Worm (Caenorhabditis elegans): Measurements from ENCODE around the gene K02A6.3.

K02A6.3 gene

ce11 chrX:8233554-8233953 is 1.8 kb upstream of the K02A6.3 start (continued):
- TF ChIP-seq lin-35 (GFP tag; optimal IDR thresholded peaks at IDR 0.05): peak in 1 of 2 experiments; percentile 18
- TF ChIP-seq nhr-28 (tag; optimal IDR thresholded peaks at IDR 0.05): no peak
- peak; percentile 58 for TF ChIP-seq lin-14 (GFP tag; optimal IDR thresholded peaks at IDR 0.05)
- no peak for TF ChIP-seq F16B12.6 (tag; optimal IDR thresholded peaks at IDR 0.05)
- no peak for TF ChIP-seq snpc-4 (tag; optimal IDR thresholded peaks at IDR 0.05)
- no peak for TF ChIP-seq ztf-11 (tag; optimal IDR thresholded peaks at IDR 0.05)
- TF ChIP-seq zag-1 (tag; optimal IDR thresholded peaks at IDR 0.05): no peak
- TF ChIP-seq vab-15 (tag; optimal IDR thresholded peaks at IDR 0.05): no peak
- TF ChIP-seq nhr-20 (tag; optimal IDR thresholded peaks at IDR 0.05): peak; percentile 39
- no peak for TF ChIP-seq lin-39 (tag; optimal IDR thresholded peaks at IDR 0.05)
- no peak for TF ChIP-seq lsy-2 (tag; optimal IDR thresholded peaks at IDR 0.05)
- no peak for TF ChIP-seq lir-3 (tag; optimal IDR thresholded peaks at IDR 0.05; ENCODE audit: poor library complexity)
- peak; percentile 54 for TF ChIP-seq nhr-71 (tag; optimal IDR thresholded peaks at IDR 0.05)
- peak; percentile 5 for TF ChIP-seq nhr-90 (tag; optimal IDR thresholded peaks at IDR 0.05; ENCODE audit: poor library complexity)
- TF ChIP-seq ceh-90 (tag; optimal IDR thresholded peaks at IDR 0.05): no peak
- TF ChIP-seq skn-1 (tag; optimal IDR thresholded peaks at IDR 0.05): no peak

ce11 chrX:8230579-8230978 is 1.2 kb downstream of the K02A6.3 start:
- no peak for TF ChIP-seq C16A3.4 (tag; optimal IDR thresholded peaks at IDR 0.05)
- no peak for TF ChIP-seq ztf-4 (tag; optimal IDR thresholded peaks at IDR 0.05)
- TF ChIP-seq Y116A8C.19 (tag; optimal IDR thresholded peaks at IDR 0.05; ENCODE audit: borderline replicate concordance): no peak
- no peak for TF ChIP-seq vab-15 (tag; optimal IDR thresholded peaks at IDR 0.05)
- TF ChIP-seq rnt-1 (tag; optimal IDR thresholded peaks at IDR 0.05): no peak
- no peak for TF ChIP-seq sup-37 (GFP tag; optimal IDR thresholded peaks at IDR 0.05)

- TF ChIP-seq ceh-63 (GFP tag; optimal IDR thresholded peaks at IDR 0.05) (no peak), unc-130 (tag; optimal IDR thresholded peaks at IDR 0.05) (no peak), ets-5 (GFP tag; IDR thresholded peaks at IDR 0.05) (no peak), mep-1 (tag; optimal IDR thresholded peaks at IDR 0.05) (no peak), nhr-28 (tag; optimal IDR thresholded peaks at IDR 0.05) (no peak), efl-1 (optimal IDR thresholded peaks at IDR 0.05) (no peak), efl-1 (GFP tag; optimal IDR thresholded peaks at IDR 0.05 in 1 of 2) (no peak), alr-1 (tag; optimal IDR thresholded peaks at IDR 0.05; ENCODE audit: borderline replicate concordance) (no peak), nhr-20 (tag; optimal IDR thresholded peaks at IDR 0.05) (no peak), unc-30 (tag; optimal IDR thresholded peaks at IDR 0.05) (no peak), rnt-1 (tag; optimal IDR thresholded peaks at IDR 0.05) (no peak), ama-1 (optimal IDR thresholded peaks at IDR 0.05) (no peak), dpl-1 (GFP tag; optimal IDR thresholded peaks at IDR 0.05) (no peak), sup-37 (GFP tag; optimal IDR thresholded peaks at IDR 0.05) (no peak), lin-13 (GFP tag; optimal IDR thresholded peaks at IDR 0.05) (no peak), nhr-85 (tag) (no peak), nhr-47 (tag; optimal IDR thresholded peaks at IDR 0.05) (no peak), mab-9 (GFP tag; IDR thresholded peaks at IDR 0.05) (no peak), ztf-11 (tag; optimal IDR thresholded peaks at IDR 0.05) (no peak)
These were observed 2.5 kb downstream of the K02A6.3 start for ce11 chrX:8229221-8229620.

- TF ChIP-seq nhr-28 (tag; optimal IDR thresholded peaks at IDR 0.05): no peak
- TF ChIP-seq fkh-8 (tag; optimal IDR thresholded peaks at IDR 0.05): no peak
- no peak for TF ChIP-seq fkh-4 (tag; optimal IDR thresholded peaks at IDR 0.05; ENCODE audit: borderline replicate concordance)
- no peak for TF ChIP-seq hpl-2 (GFP tag; optimal IDR thresholded peaks at IDR 0.05)
- TF ChIP-seq irx-1 (tag; optimal IDR thresholded peaks at IDR 0.05): no peak
- no peak for TF ChIP-seq mab-9 (GFP tag; IDR thresholded peaks at IDR 0.05)
These were observed 6.8 kb downstream of the K02A6.3 start, which contains the start of gene K02A6.2 for ce11 chrX:8224916-8225315. K02A6.2 (minus strand) TSS chrX:8225016.

All from whole organism, L1 larva.